Worm (Caenorhabditis elegans) whole organism, L1 larva: ENCODE results near the gene fil-2.

ENCODE experiments used
- C34B4.2 ChIP-seq: sonication (generic microtip); optimal IDR thresholded peaks from 2 replicates; lab custom pipeline; 2017; ENCODE audit warnings: mild to moderate bottlenecking, missing genetic modification characterization, missing compliant biosample characterization
- F16B12.6 ChIP-seq: fragments of 150-350 bp; optimal IDR thresholded peaks from 2 replicates; lab custom pipeline; 2014; ENCODE audit warnings: missing biosample characterization, missing genetic modification characterization
- Y116A8C.19 ChIP-seq: sonication (generic microtip); optimal IDR thresholded peaks from 2 replicates; lab custom pipeline; 2016; ENCODE audit warnings: missing compliant biosample characterization, missing genetic modification characterization, borderline replicate concordance
- aha-1 ChIP-seq: fragments of 150-350 bp; optimal IDR thresholded peaks from 2 replicates; lab custom pipeline; 2014; ENCODE audit warnings: missing biosample characterization, missing genetic modification characterization
- alr-1 ChIP-seq: fragments of 200-800 bp; sonication (Bioruptor generic); optimal IDR thresholded peaks from 2 replicates; lab custom pipeline; 2018; ENCODE audit warnings: borderline replicate concordance, mild to moderate bottlenecking, missing genetic modification characterization, missing compliant biosample characterization
- aly-2 ChIP-seq: fragments of 150-350 bp; optimal IDR thresholded peaks from 2 replicates; lab custom pipeline; 2014; ENCODE audit warnings: missing biosample characterization, missing genetic modification characterization
- blmp-1 ChIP-seq: fragments of 150-350 bp; optimal IDR thresholded peaks from 2 replicates; lab custom pipeline; 2014; ENCODE audit warnings: missing biosample characterization, missing genetic modification characterization
- ceh-63 ChIP-seq: fragments of 200-800 bp; sonication (Bioruptor generic); optimal IDR thresholded peaks from 2 replicates; lab custom pipeline; 2018; ENCODE audit warnings: mild to moderate bottlenecking, missing genetic modification characterization, missing compliant biosample characterization
- ceh-88 ChIP-seq: fragments of 200-800 bp; sonication (Bioruptor generic); IDR thresholded peaks from 2 replicates; pipeline ENCODE4 v1.3.6; 2022; ENCODE audit warnings: missing genetic modification characterization, missing compliant biosample characterization
- ceh-90 ChIP-seq: sonication (generic microtip); optimal IDR thresholded peaks from 2 replicates; lab custom pipeline; 2016; ENCODE audit warnings: missing genetic modification characterization, missing compliant biosample characterization
- ces-1 ChIP-seq: fragments of 150-350 bp; optimal IDR thresholded peaks from 2 replicates; lab custom pipeline; 2014; ENCODE audit warnings: missing biosample characterization, missing genetic modification reagents, missing genetic modification characterization
- dsc-1 ChIP-seq: sonication (generic microtip); optimal IDR thresholded peaks from 2 replicates; lab custom pipeline; 2016; ENCODE audit warnings: mild to moderate bottlenecking, missing genetic modification characterization, missing compliant biosample characterization
- efl-3 ChIP-seq: fragments of 200-800 bp; sonication (Bioruptor generic); optimal IDR thresholded peaks from 2 replicates; lab custom pipeline; 2018; ENCODE audit warnings: mild to moderate bottlenecking, missing genetic modification characterization, missing compliant biosample characterization
- egl-13 ChIP-seq: sonication (generic microtip); optimal IDR thresholded peaks from 2 replicates; lab custom pipeline; 2016; ENCODE audit warnings: missing genotype, missing genetic modification reagents, missing genetic modification characterization, missing compliant biosample characterization
- elt-2 ChIP-seq: sonication (generic microtip); optimal IDR thresholded peaks from 2 replicates; lab custom pipeline; 2016; ENCODE audit warnings: missing genetic modification characterization, mild to moderate bottlenecking, inconsistent platforms, missing compliant biosample characterization, missing genetic modification reagents
- fkh-8 ChIP-seq: sonication (generic microtip); optimal IDR thresholded peaks from 2 replicates; lab custom pipeline; 2016; ENCODE audit warnings: mild to moderate bottlenecking, missing genetic modification characterization, missing compliant biosample characterization
- grh-1 ChIP-seq: fragments of 200-800 bp; sonication (Bioruptor generic); IDR thresholded peaks from 2 replicates; pipeline ENCODE4 v1.3.6; 2022; ENCODE audit warnings: missing genetic modification reagents, missing genetic modification characterization, missing compliant biosample characterization
- hlh-4 ChIP-seq: sonication (generic microtip); optimal IDR thresholded peaks from 2 replicates; lab custom pipeline; 2016; ENCODE audit warnings: mild to moderate bottlenecking, missing genetic modification characterization, missing compliant biosample characterization
- irx-1 ChIP-seq: sonication (generic microtip); optimal IDR thresholded peaks from 2 replicates; lab custom pipeline; 2016; ENCODE audit warnings: missing genetic modification characterization, missing compliant biosample characterization
- isw-1 ChIP-seq: fragments of 200-800 bp; sonication (Bioruptor generic); IDR thresholded peaks from 2 replicates; pipeline ENCODE4 v1.3.6; 2022; ENCODE audit warnings: missing genetic modification characterization, missing compliant biosample characterization
- lin-13 ChIP-seq: fragments of 150-350 bp; optimal IDR thresholded peaks from 2 replicates; lab custom pipeline; 2014; ENCODE audit warnings: missing biosample characterization, missing genetic modification reagents, missing genetic modification characterization
- lin-14 ChIP-seq: fragments of 200-800 bp; sonication (Bioruptor generic); optimal IDR thresholded peaks from 2 replicates; lab custom pipeline; 2018; ENCODE audit warnings: mild to moderate bottlenecking, missing genetic modification characterization, moderate library complexity, missing compliant biosample characterization
- lin-15B ChIP-seq: fragments of 150-350 bp; sonication (generic microtip); optimal IDR thresholded peaks from 3 replicates; lab custom pipeline; 2014; ENCODE audit warnings: missing biosample characterization, missing genetic modification characterization
- lin-35 ChIP-seq, 2 experiments: fragments of 150-350 bp; optimal IDR thresholded peaks; 2 replicates each; lab custom pipeline; 2014; ENCODE audit warnings: missing biosample characterization in 2 of 2, missing genetic modification characterization in 2 of 2, missing genetic modification reagents in 2 of 2
- lir-3 ChIP-seq: sonication (generic microtip); optimal IDR thresholded peaks from 2 replicates; lab custom pipeline; 2016; ENCODE audit warnings: mild to moderate bottlenecking, missing genetic modification characterization, moderate library complexity, missing compliant biosample characterization; ENCODE audit not compliant: poor library complexity
- lsy-2 ChIP-seq, 2 experiments: fragments of 150-350 bp; optimal IDR thresholded peaks; 2 replicates each; lab custom pipeline; 2014; ENCODE audit warnings: missing biosample characterization in 2 of 2, missing genetic modification characterization in 2 of 2
- mdl-1 ChIP-seq, 2 experiments: fragments of 150-350 bp; optimal IDR thresholded peaks; 2 replicates each; lab custom pipeline; 2014 to 2017; ENCODE audit warnings: missing biosample characterization in 2 of 2, missing genetic modification characterization in 2 of 2, inconsistent platforms in 1 of 2
- mef-2 ChIP-seq: fragments of 150-350 bp; optimal IDR thresholded peaks from 2 replicates; lab custom pipeline; 2014; ENCODE audit warnings: missing biosample characterization, missing genetic modification characterization
- mep-1 ChIP-seq: fragments of 150-350 bp; optimal IDR thresholded peaks from 2 replicates; lab custom pipeline; 2014; ENCODE audit warnings: missing biosample characterization, missing genetic modification characterization
- nhr-11 ChIP-seq: fragments of 150-350 bp; optimal IDR thresholded peaks from 2 replicates; lab custom pipeline; 2014; ENCODE audit warnings: missing biosample characterization, missing genetic modification characterization
- nhr-19 ChIP-seq: fragments of 200-800 bp; sonication (Bioruptor generic); conservative IDR thresholded peaks from 2 replicates; pipeline ENCODE4 v1.3.6; 2022; ENCODE audit warnings: missing genetic modification characterization, missing compliant biosample characterization
- nhr-20 ChIP-seq: sonication (generic microtip); optimal IDR thresholded peaks from 2 replicates; lab custom pipeline; 2016; ENCODE audit warnings: mild to moderate bottlenecking, missing genetic modification characterization, missing compliant biosample characterization
- nhr-47 ChIP-seq: sonication (generic microtip); optimal IDR thresholded peaks from 2 replicates; lab custom pipeline; 2016; ENCODE audit warnings: mild to moderate bottlenecking, missing genetic modification characterization, moderate library complexity, missing compliant biosample characterization
- nhr-71 ChIP-seq: sonication (generic microtip); optimal IDR thresholded peaks from 2 replicates; lab custom pipeline; 2016; ENCODE audit warnings: mild to moderate bottlenecking, missing genetic modification characterization, moderate library complexity, missing compliant biosample characterization
- nhr-85 ChIP-seq: sonication (generic microtip); peaks from one replicate; lab custom pipeline; 2016; ENCODE audit warnings: missing genetic modification characterization, inconsistent platforms, missing compliant biosample characterization
- pag-3 ChIP-seq: sonication (generic microtip); optimal IDR thresholded peaks from 2 replicates; lab custom pipeline; 2017; ENCODE audit warnings: missing genetic modification characterization, mild to moderate bottlenecking, missing compliant biosample characterization, antibody characterized with exemption, borderline replicate concordance; ENCODE audit not compliant: insufficient read depth
- pax-3 ChIP-seq: fragments of 200-800 bp; sonication (Bioruptor generic); optimal IDR thresholded peaks from 2 replicates; lab custom pipeline; 2018; ENCODE audit warnings: mild to moderate bottlenecking, missing genetic modification characterization, moderate library complexity, missing compliant biosample characterization
- pqm-1 ChIP-seq: sonication (generic microtip); optimal IDR thresholded peaks from 3 replicates; lab custom pipeline; 2017; ENCODE audit warnings: missing biosample characterization, missing genetic modification characterization
- snu-23 ChIP-seq: sonication (generic microtip); optimal IDR thresholded peaks from 2 replicates; lab custom pipeline; 2016; ENCODE audit warnings: missing genetic modification characterization, missing compliant biosample characterization
- swsn-7 ChIP-seq: sonication (generic microtip); optimal IDR thresholded peaks from 2 replicates; lab custom pipeline; 2016; ENCODE audit warnings: missing genetic modification characterization, missing compliant biosample characterization
- tbx-2 ChIP-seq: sonication (generic microtip); optimal IDR thresholded peaks from 2 replicates; lab custom pipeline; 2016; ENCODE audit warnings: missing genetic modification characterization, missing compliant biosample characterization
- unc-30 ChIP-seq: sonication (generic microtip); optimal IDR thresholded peaks from 2 replicates; lab custom pipeline; 2017; ENCODE audit warnings: missing biosample characterization, missing genetic modification characterization
- unc-62 ChIP-seq: fragments of 150-350 bp; optimal IDR thresholded peaks from 2 replicates; lab custom pipeline; 2014; ENCODE audit warnings: missing biosample characterization, missing genetic modification reagents, missing genetic modification characterization
- unc-86 ChIP-seq: sonication (generic microtip); optimal IDR thresholded peaks from 2 replicates; lab custom pipeline; 2016; ENCODE audit warnings: missing genetic modification characterization, missing compliant biosample characterization
- vab-15 ChIP-seq: sonication (generic microtip); optimal IDR thresholded peaks from 2 replicates; lab custom pipeline; 2017; ENCODE audit warnings: missing genotype, mild to moderate bottlenecking, missing genetic modification characterization, missing compliant biosample characterization
- xbp-1 ChIP-seq: sonication (generic microtip); optimal IDR thresholded peaks from 2 replicates; lab custom pipeline; 2016; ENCODE audit warnings: missing genetic modification characterization, missing compliant biosample characterization
- zip-4 ChIP-seq: fragments of 200-800 bp; sonication (Bioruptor generic); optimal IDR thresholded peaks from 2 replicates; lab custom pipeline; 2018; ENCODE audit warnings: mild to moderate bottlenecking, missing genetic modification characterization, moderate library complexity, missing compliant biosample characterization
- ztf-11 ChIP-seq, 2 experiments: sonication (generic microtip); optimal IDR thresholded peaks; 2 replicates each; lab custom pipeline; 2016 to 2017; ENCODE audit warnings: missing genetic modification characterization in 2 of 2, missing biosample characterization in 1 of 2, missing compliant biosample characterization in 1 of 2

Gene fil-2

DNA sequence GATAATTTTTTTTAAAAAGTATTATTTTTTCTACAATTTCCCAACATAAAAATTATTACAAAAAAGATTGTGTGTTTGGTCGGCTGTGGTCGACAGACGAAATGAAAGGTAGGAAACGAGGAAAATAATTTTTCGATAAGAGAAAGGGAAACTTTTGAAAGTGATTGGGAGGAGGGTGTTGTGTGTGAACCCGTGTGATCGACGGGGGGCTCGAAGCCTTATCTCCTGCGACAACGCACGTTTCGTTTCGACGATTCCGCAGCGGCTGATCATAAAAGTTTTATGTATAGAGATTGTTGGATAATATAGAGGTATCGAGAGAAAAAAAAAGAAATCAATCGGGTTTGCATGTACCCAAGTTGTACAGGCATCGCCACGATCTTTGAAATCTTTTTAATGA lies 35.6 kb upstream of the fil-2 start (continued):
- no peak for TF ChIP-seq aha-1 (tag; lab: Kevin White, UChicago)
- no peak for TF ChIP-seq dsc-1 (tag; lab: Kevin White, UChicago)
- no peak for TF ChIP-seq lin-13 (GFP tag; lab: Kevin White, UChicago)
- peak; percentile 34 for TF ChIP-seq nhr-85 (tag; lab: Kevin White, UChicago)
- peak in 1 of 2 experiments; percentile 14 for TF ChIP-seq mdl-1 (tag; optimal IDR thresholded peaks at IDR 0.05; lab: Kevin White, UChicago)
- no peak for TF ChIP-seq isw-1
- no peak for TF ChIP-seq pag-3 (tag; lab: Kevin White, UChicago)
- TF ChIP-seq egl-13 (tag; lab: Kevin White, UChicago): no peak
- TF ChIP-seq ztf-11 (tag; optimal IDR thresholded peaks at IDR 0.05; lab: Kevin White, UChicago): no peak
- peak; percentile 23 for TF ChIP-seq snu-23 (GFP tag; lab: Kevin White, UChicago)
- no peak for TF ChIP-seq efl-3 (GFP tag; lab: Kevin White, UChicago)
- TF ChIP-seq ces-1: no peak
- TF ChIP-seq mep-1 (tag; lab: Kevin White, UChicago): no peak
- TF ChIP-seq, all 84 proteins: peak for 13

DNA sequence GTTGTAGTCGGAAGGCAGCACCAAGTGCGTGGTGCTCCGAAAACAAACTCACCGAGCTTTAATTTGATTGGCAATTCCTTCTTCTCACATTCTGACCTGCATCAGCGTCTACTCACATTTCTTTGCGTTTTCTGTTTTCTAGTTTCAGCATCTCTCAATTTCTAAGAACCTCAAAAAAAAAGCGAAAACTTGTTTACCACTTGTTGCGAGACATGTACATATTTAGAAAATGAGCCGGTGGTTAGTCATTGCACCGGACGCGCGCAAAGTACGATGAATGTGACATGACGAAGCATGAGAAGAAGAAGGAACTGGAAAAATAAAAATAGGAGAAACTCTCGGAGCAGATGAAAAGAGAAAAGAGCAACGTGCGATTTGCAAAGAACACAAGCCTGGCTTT lies 34.2 kb upstream of the fil-2 start:
- TF ChIP-seq swsn-7 (tag; lab: Kevin White, UChicago): peak; percentile 33
- no peak for TF ChIP-seq isw-1
- TF ChIP-seq lsy-2 (tag; optimal IDR thresholded peaks at IDR 0.05; lab: Kevin White, UChicago): peak in 1 of 2 experiments; percentile 24
- peak; percentile 69 for TF ChIP-seq nhr-71 (tag; lab: Kevin White, UChicago)
- TF ChIP-seq aly-2: no peak
- TF ChIP-seq hlh-4 (tag; lab: Kevin White, UChicago): peak; percentile 35
- peak; percentile 27 for TF ChIP-seq nhr-20
- TF ChIP-seq nhr-47: peak; percentile 67
- TF ChIP-seq xbp-1: no peak
- peak; percentile 10 for TF ChIP-seq unc-86
- peak; percentile 25 for TF ChIP-seq pax-3 (tag; lab: Kevin White, UChicago)
- TF ChIP-seq tbx-2 (tag; lab: Kevin White, UChicago): peak; percentile 35
- no peak for TF ChIP-seq elt-2 (tag; lab: Kevin White, UChicago)
- TF ChIP-seq egl-13 (tag; lab: Kevin White, UChicago): peak; percentile 71
- TF ChIP-seq fkh-8 (tag; lab: Kevin White, UChicago): peak; percentile 91
- no peak for TF ChIP-seq alr-1 (tag; lab: Kevin White, UChicago)
- TF ChIP-seq nhr-11 (tag; lab: Kevin White, UChicago): peak; percentile 2
- TF ChIP-seq lin-14 (GFP tag; lab: Kevin White, UChicago): peak; percentile 79
- TF ChIP-seq irx-1: no peak
- TF ChIP-seq, all 84 proteins: peak for 13

DNA sequence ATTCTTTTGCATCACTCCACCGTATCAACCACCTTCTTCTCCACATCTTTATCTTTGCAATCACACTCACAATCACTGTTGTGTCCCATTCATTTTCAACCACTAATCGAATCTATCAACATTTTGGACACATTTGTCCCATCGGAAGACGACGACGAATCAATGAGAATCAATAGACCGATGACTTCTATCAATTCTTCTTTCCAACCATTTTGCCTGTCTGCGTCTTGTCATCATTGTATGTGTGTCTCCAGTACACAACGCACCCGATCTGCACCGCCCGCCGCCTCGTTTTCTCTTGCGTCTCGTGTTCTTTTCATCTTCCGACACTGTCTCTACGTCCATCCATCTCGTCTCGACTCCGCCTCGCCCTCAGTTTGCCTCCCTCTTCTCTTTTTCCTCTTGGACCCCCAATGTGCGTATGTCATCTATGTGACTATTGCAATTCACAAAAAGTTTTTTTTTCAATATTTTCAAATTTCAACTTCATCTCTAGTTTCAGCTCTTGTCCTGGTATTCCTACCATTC lies 32.3 kb upstream of the fil-2 start, which contains the start of gene dmd-7:
dmd-7 (plus strand) TSS at position 478 of the 528 bp plus-strand sequence.
- TF ChIP-seq C34B4.2: no peak
- no peak for TF ChIP-seq unc-62
- peak; percentile 71 to 75 for TF ChIP-seq lin-35 (GFP tag; optimal IDR thresholded peaks at IDR 0.05; lab: Kevin White, UChicago)
- TF ChIP-seq pqm-1: no peak
- peak; percentile 61 for TF ChIP-seq isw-1
- peak; percentile 86 for TF ChIP-seq mep-1 (tag; lab: Kevin White, UChicago)
- TF ChIP-seq elt-2 (tag; lab: Kevin White, UChicago): peak; percentile 51
- no peak for TF ChIP-seq unc-30 (tag; lab: Kevin White, UChicago)
- peak in 1 of 2 experiments; percentile 90 for TF ChIP-seq mdl-1 (tag; optimal IDR thresholded peaks at IDR 0.05; lab: Kevin White, UChicago)
- TF ChIP-seq xbp-1: peak; percentile 86
- no peak for TF ChIP-seq alr-1 (tag; lab: Kevin White, UChicago)
- peak in 1 of 2 experiments; percentile 48 for TF ChIP-seq ztf-11 (tag; optimal IDR thresholded peaks at IDR 0.05; lab: Kevin White, UChicago)
- peak; percentile 4 for TF ChIP-seq zip-4 (GFP tag; lab: Kevin White, UChicago)
- TF ChIP-seq lin-15B (tag; lab: Kevin White, UChicago): no peak
- no peak for TF ChIP-seq ceh-90
- TF ChIP-seq ceh-63 (GFP tag; lab: Kevin White, UChicago): no peak
- no peak for TF ChIP-seq mef-2 (tag; lab: Kevin White, UChicago)
- peak; percentile 60; the same call in 1 of the 2 replicates for TF ChIP-seq ceh-88
- TF ChIP-seq nhr-19 (GFP tag; lab: Robert Waterston, UW): peak; percentile 91
- no peak for TF ChIP-seq Y116A8C.19
- TF ChIP-seq vab-15 (tag; lab: Kevin White, UChicago): no peak
- TF ChIP-seq blmp-1: peak; percentile 86
- no peak for TF ChIP-seq F16B12.6 (tag; lab: Kevin White, UChicago)
- peak; percentile 91 for TF ChIP-seq grh-1 (GFP tag; lab: Robert Waterston, UW)
- peak; percentile 82 to 84 for TF ChIP-seq lsy-2 (tag; optimal IDR thresholded peaks at IDR 0.05; lab: Kevin White, UChicago)
- TF ChIP-seq lir-3 (tag; lab: Kevin White, UChicago): peak; percentile 6
